Fruit fly (Drosophila melanogaster): ENCODE data around the gene skd.

The skd gene

DNA sequence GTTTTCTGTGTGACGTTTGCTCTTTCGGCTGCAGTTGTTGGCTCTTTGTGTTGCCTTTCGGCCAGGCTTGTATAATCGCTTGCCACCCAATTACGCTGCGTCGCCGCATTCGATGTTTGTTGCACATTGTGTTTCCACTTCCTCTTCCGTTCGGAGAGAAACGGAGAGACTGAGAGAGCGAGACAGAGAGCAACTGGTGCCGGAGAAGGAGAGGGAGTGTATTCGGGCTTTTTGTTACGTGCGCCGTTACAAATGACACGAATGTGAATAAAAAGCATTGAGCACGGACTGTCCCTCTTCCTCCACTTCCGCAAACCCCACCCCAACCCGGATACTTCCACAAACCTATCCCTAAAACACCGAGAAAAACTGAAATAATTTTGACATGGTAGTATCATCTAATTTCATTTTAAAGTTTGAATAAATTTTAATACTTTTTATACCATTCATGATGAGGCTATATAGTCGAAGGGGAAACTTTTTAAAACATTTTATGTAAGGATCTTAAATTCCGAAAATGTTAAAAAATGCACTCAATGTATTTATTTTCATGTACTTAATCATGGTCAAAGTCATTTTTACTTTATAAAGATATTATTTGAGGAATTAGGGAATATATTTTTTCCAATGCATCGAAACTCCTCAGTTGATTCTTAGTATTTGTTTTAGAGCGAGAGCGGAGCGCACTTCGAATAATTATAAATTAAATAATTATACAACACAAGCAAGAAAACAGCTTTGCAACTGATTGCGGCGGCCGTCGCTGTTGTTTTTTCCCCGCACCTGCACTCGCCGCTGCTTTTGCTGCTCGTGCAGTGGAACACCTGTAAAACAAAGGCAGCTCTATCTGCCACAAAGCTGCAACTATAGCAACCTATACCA lies 33.2 kb upstream of the skd start (continued):
- peak; percentile 67 for TF ChIP-seq crol (GFP tag; IDR thresholded peaks at IDR 0.05)
- no peak for TF ChIP-seq Dfd (GFP tag; optimal IDR thresholded peaks at IDR 0.05)
- TF ChIP-seq CG10274 (GFP tag; optimal IDR thresholded peaks at IDR 0.05): no peak
- no peak for TF ChIP-seq pum (GFP tag; optimal IDR thresholded peaks at IDR 0.05)
- no peak for TF ChIP-seq crp (GFP tag; optimal IDR thresholded peaks at IDR 0.05)
- TF ChIP-seq CG17385 (GFP tag; optimal IDR thresholded peaks at IDR 0.05): no peak
- TF ChIP-seq CG9817 (tag; optimal IDR thresholded peaks at IDR 0.05): no peak
- no peak for TF ChIP-seq Sox100B (GFP tag; optimal IDR thresholded peaks at IDR 0.05)
- no peak for TF ChIP-seq chm (GFP tag; IDR thresholded peaks at IDR 0.05)
- no peak for TF ChIP-seq Nf-YB (GFP tag; optimal IDR thresholded peaks at IDR 0.05)
- 0 out of 4 replicates have a peak, but pooled peaks have one; percentile 30 for TF ChIP-seq chinmo (GFP tag; IDR thresholded peaks at IDR 0.05; ENCODE audit: partially characterized antibody)
- TF ChIP-seq Nf-YC (tag; optimal IDR thresholded peaks at IDR 0.05): no peak
- no peak for TF ChIP-seq yki (optimal IDR thresholded peaks at IDR 0.05)
- TF ChIP-seq CG4820 (GFP tag; optimal IDR thresholded peaks at IDR 0.05): no peak
- TF ChIP-seq CG34224 (GFP tag; IDR thresholded peaks at IDR 0.05; ENCODE audit: partially characterized antibody): no peak
- TF ChIP-seq CG15011 (GFP tag; optimal IDR thresholded peaks at IDR 0.05): no peak
- no peak for TF ChIP-seq CG17802 (tag; optimal IDR thresholded peaks at IDR 0.05)
- TF ChIP-seq gcm (GFP tag; optimal IDR thresholded peaks at IDR 0.05): no peak
- TF ChIP-seq CG8478 (optimal IDR thresholded peaks at IDR 0.05): no peak
- TF ChIP-seq CG30403 (GFP tag; optimal IDR thresholded peaks at IDR 0.05): peak; percentile 23
- no peak for TF ChIP-seq sob (GFP tag; IDR thresholded peaks at IDR 0.05)
- TF ChIP-seq dmrt99B (tag; optimal IDR thresholded peaks at IDR 0.05): peak; percentile 40
- peak; percentile 41 for TF ChIP-seq CG10979 (tag; optimal IDR thresholded peaks at IDR 0.05)

dm6 chr3L:21058651-21059050 lies 31.4 kb upstream of the skd start:
- TF ChIP-seq CG17385 (GFP tag; optimal IDR thresholded peaks at IDR 0.05) (peak; percentile 85), CG4854 (GFP tag; optimal IDR thresholded peaks at IDR 0.05) (no peak), jigr1 (GFP tag; IDR thresholded peaks at IDR 0.05) (no peak), Poxn (GFP tag; IDR thresholded peaks at IDR 0.05) (no peak), CG11093 (GFP tag; IDR thresholded peaks at IDR 0.05) (no peak), CG6175 (GFP tag; IDR thresholded peaks at IDR 0.05) (0 out of 3 replicates have a peak, but pooled peaks have one; percentile 9), H15 (GFP tag; IDR thresholded peaks at IDR 0.05) (no peak), YL-1 (GFP tag; optimal IDR thresholded peaks at IDR 0.05) (no peak), CG4282 (GFP tag; optimal IDR thresholded peaks at IDR 0.05) (no peak), CG17359 (tag; optimal IDR thresholded peaks at IDR 0.05) (no peak), insv (GFP tag; optimal IDR thresholded peaks at IDR 0.05) (no peak), CG31224 (GFP tag; IDR thresholded peaks at IDR 0.05) (no peak), nom (GFP tag; optimal IDR thresholded peaks at IDR 0.05) (peak; percentile 33), BtbVII (GFP tag; optimal IDR thresholded peaks at IDR 0.05) (peak; percentile 30), prd (optimal IDR thresholded peaks at IDR 0.05) (no peak), prd (GFP tag; IDR thresholded peaks at IDR 0.05) (no peak), ranshi (GFP tag; IDR thresholded peaks at IDR 0.05) (no peak; the same call in 1 of the 2 replicates), MBD-R2 (GFP tag; IDR thresholded peaks at IDR 0.05) (no peak), ab (GFP tag; optimal IDR thresholded peaks at IDR 0.05) (no peak), gce (GFP tag; IDR thresholded peaks at IDR 0.05) (no peak), zen (tag; optimal IDR thresholded peaks at IDR 0.05) (no peak), crol (GFP tag; IDR thresholded peaks at IDR 0.05) (peak; percentile 93), her (GFP tag; optimal IDR thresholded peaks at IDR 0.05) (peak; percentile 25), nau (GFP tag; optimal IDR thresholded peaks at IDR 0.05) (no peak), tx (GFP tag; optimal IDR thresholded peaks at IDR 0.05) (no peak), CG2116 (GFP tag; optimal IDR thresholded peaks at IDR 0.05) (no peak), mam (GFP tag; optimal IDR thresholded peaks at IDR 0.05) (no peak), Usf (GFP tag; optimal IDR thresholded peaks at IDR 0.05) (no peak), slbo (GFP tag; IDR thresholded peaks at IDR 0.05) (0 out of 2 replicates have a peak, but pooled peaks have one; percentile 7), Deaf1 (tag; optimal IDR thresholded peaks at IDR 0.05) (peak; percentile 56)
